Fruit fly (Drosophila melanogaster) whole organism, embryonic: ENCODE results near the gene CG15930.
A peak's percentile ranks its signal among the peaks of the same experiment; 100 is the strongest.

Experiments used
- Ada2b ChIP-seq: fragments of 200-800 bp; sonication (Bioruptor generic); IDR thresholded peaks from 2 replicates; pipeline ENCODE4 v1.3.6; 2022; ENCODE audit warnings: missing biosample characterization, missing genetic modification characterization
- Atf-2 ChIP-seq: fragments of 200-800 bp; sonication (Bioruptor generic); optimal IDR thresholded peaks from 2 replicates; lab custom pipeline; 2016; ENCODE audit warnings: missing biosample characterization, missing genetic modification characterization
- BtbVII ChIP-seq: fragments of 200-800 bp; sonication (Bioruptor generic); optimal IDR thresholded peaks from 3 replicates; lab custom pipeline; 2017; ENCODE audit warnings: missing biosample characterization, mild to moderate bottlenecking, missing genetic modification characterization
- CG10366 ChIP-seq: fragments of 200-800 bp; sonication (Bioruptor generic); IDR thresholded peaks from 2 replicates; pipeline ENCODE4 v1.3.6; 2022; ENCODE audit warnings: missing biosample characterization, missing genetic modification characterization
- CG10959 ChIP-seq: fragments of 200-800 bp; sonication (Bioruptor generic); IDR thresholded peaks from 2 replicates; pipeline ENCODE4 v1.3.6; 2022; ENCODE audit warnings: missing biosample characterization, missing genetic modification characterization
- CG11398 ChIP-seq: fragments of 200-800 bp; sonication (Bioruptor generic); optimal IDR thresholded peaks from 2 replicates; lab custom pipeline; 2016; ENCODE audit warnings: missing biosample characterization, missing genetic modification characterization
- CG11456 ChIP-seq: fragments of 200-800 bp; sonication (Bioruptor generic); IDR thresholded peaks from 3 replicates; pipeline ENCODE4 v1.3.6; 2022; ENCODE audit warnings: missing biosample characterization, missing genetic modification characterization
- CG13296 ChIP-seq: fragments of 200-800 bp; sonication (Bioruptor generic); optimal IDR thresholded peaks from 3 replicates; lab custom pipeline; 2018; ENCODE audit warnings: missing biosample characterization, mild to moderate bottlenecking, missing genetic modification characterization
- CG13624 ChIP-seq: fragments of 200-800 bp; sonication (Bioruptor generic); optimal IDR thresholded peaks from 2 replicates; lab custom pipeline; 2016; ENCODE audit warnings: missing biosample characterization, missing genetic modification characterization
- CG15269 ChIP-seq: fragments of 200-800 bp; sonication (Bioruptor generic); optimal IDR thresholded peaks from 2 replicates; lab custom pipeline; 2018; ENCODE audit warnings: missing biosample characterization, mild to moderate bottlenecking, missing genetic modification characterization, moderate library complexity
- CG15514 ChIP-seq: fragments of 200-800 bp; sonication (Bioruptor generic); optimal IDR thresholded peaks from 3 replicates; lab custom pipeline; 2017; ENCODE audit warnings: missing biosample characterization, missing genetic modification characterization, mild to moderate bottlenecking, moderate library complexity, missing genetic modification reagents
- CG17385 ChIP-seq: fragments of 200-800 bp; sonication (Bioruptor generic); optimal IDR thresholded peaks from 3 replicates; lab custom pipeline; 2018; ENCODE audit warnings: missing biosample characterization, mild to moderate bottlenecking, missing genetic modification characterization
- CG31365 ChIP-seq: fragments of 200-800 bp; sonication (Bioruptor generic); optimal IDR thresholded peaks from 2 replicates; lab custom pipeline; 2018; ENCODE audit warnings: missing biosample characterization, mild to moderate bottlenecking, missing genetic modification characterization
- CG3163 ChIP-seq: fragments of 200-800 bp; sonication (Bioruptor generic); optimal IDR thresholded peaks from 3 replicates; lab custom pipeline; 2016; ENCODE audit warnings: missing biosample characterization, missing genetic modification characterization
- CG33213 ChIP-seq: fragments of 200-800 bp; sonication (Bioruptor generic); optimal IDR thresholded peaks from 3 replicates; lab custom pipeline; 2016; ENCODE audit warnings: missing biosample characterization, missing genetic modification characterization
- CG4424 ChIP-seq: fragments of 200-800 bp; sonication (Bioruptor generic); optimal IDR thresholded peaks from 3 replicates; lab custom pipeline; 2016; ENCODE audit warnings: missing biosample characterization, missing genetic modification characterization
- CG4730 ChIP-seq: fragments of 200-800 bp; sonication (Bioruptor generic); IDR thresholded peaks from 2 replicates; pipeline ENCODE4 v1.3.6; 2022; ENCODE audit warnings: missing biosample characterization, missing genetic modification characterization
- CG5245 ChIP-seq: fragments of 200-800 bp; sonication (Bioruptor generic); optimal IDR thresholded peaks from 3 replicates; lab custom pipeline; 2016; ENCODE audit warnings: missing biosample characterization, missing genetic modification characterization
- CG6654 ChIP-seq: fragments of 200-800 bp; sonication (Bioruptor generic); optimal IDR thresholded peaks from 2 replicates; lab custom pipeline; 2017; ENCODE audit warnings: missing biosample characterization, mild to moderate bottlenecking, missing genetic modification characterization
- CG7372 ChIP-seq: fragments of 200-800 bp; sonication (Bioruptor generic); IDR thresholded peaks from 2 replicates; pipeline ENCODE4 v1.3.6; 2022; ENCODE audit warnings: missing biosample characterization, missing genetic modification characterization
- CG8281 ChIP-seq: fragments of 200-800 bp; sonication (Bioruptor generic); optimal IDR thresholded peaks from 2 replicates; lab custom pipeline; 2018; ENCODE audit warnings: missing biosample characterization, mild to moderate bottlenecking, missing genetic modification characterization, moderate library complexity
- CG9215 ChIP-seq: fragments of 200-800 bp; sonication (Bioruptor generic); IDR thresholded peaks from 2 replicates; pipeline ENCODE4 v1.3.6; 2022; ENCODE audit warnings: missing biosample characterization, missing genetic modification characterization
- CG9609 ChIP-seq: fragments of 200-800 bp; sonication (Bioruptor generic); optimal IDR thresholded peaks from 3 replicates; lab custom pipeline; 2016; ENCODE audit warnings: missing biosample characterization, missing genetic modification characterization
- CG9727 ChIP-seq: fragments of 200-800 bp; sonication (Bioruptor generic); optimal IDR thresholded peaks from 3 replicates; lab custom pipeline; 2017; ENCODE audit warnings: missing biosample characterization, mild to moderate bottlenecking, missing genetic modification characterization
- CoRest ChIP-seq: fragments of 200-800 bp; sonication (Bioruptor generic); optimal IDR thresholded peaks from 3 replicates; lab custom pipeline; 2018; ENCODE audit warnings: missing biosample characterization, mild to moderate bottlenecking, missing genetic modification characterization, moderate library complexity
- Dbx ChIP-seq: fragments of 200-800 bp; sonication (Bioruptor generic); IDR thresholded peaks from 3 replicates; pipeline ENCODE4 v1.3.6; 2022; ENCODE audit warnings: missing biosample characterization, missing genetic modification characterization
- Deaf1 ChIP-seq: fragments of 200-800 bp; optimal IDR thresholded peaks from 3 replicates; lab custom pipeline; 2019; ENCODE audit warnings: missing biosample characterization, mild to moderate bottlenecking, missing genetic modification characterization, moderate library complexity
- Ets65A ChIP-seq: fragments of 200-800 bp; sonication (Bioruptor generic); peaks from one replicate; lab custom pipeline; 2016; ENCODE audit warnings: missing biosample characterization, missing genetic modification characterization
- Hr51 ChIP-seq, 2 experiments: fragments of 200-800 bp; sonication (Bioruptor generic); optimal IDR thresholded peaks; 2 replicates in 1 of 2; 3 replicates in 1 of 2; lab custom pipeline; 2016 to 2018; ENCODE audit warnings: missing biosample characterization in 2 of 2, missing genetic modification characterization in 2 of 2, mild to moderate bottlenecking in 1 of 2, moderate library complexity in 1 of 2
- Optix ChIP-seq: fragments of 200-800 bp; sonication (Bioruptor generic); IDR thresholded peaks from 3 replicates; pipeline ENCODE4 v1.3.6; 2022; ENCODE audit warnings: missing biosample characterization, missing genetic modification characterization
- Sox102F ChIP-seq: fragments of 200-800 bp; sonication (Bioruptor generic); optimal IDR thresholded peaks from 2 replicates; lab custom pipeline; 2018; ENCODE audit warnings: missing biosample characterization, mild to moderate bottlenecking, missing genetic modification characterization, moderate library complexity
- Sry-δ ChIP-seq: fragments of 200-800 bp; sonication (Bioruptor generic); optimal IDR thresholded peaks from 2 replicates; lab custom pipeline; 2016; ENCODE audit warnings: missing biosample characterization, missing genetic modification characterization
- TFAM ChIP-seq: fragments of 200-800 bp; sonication (Bioruptor generic); optimal IDR thresholded peaks from 2 replicates; lab custom pipeline; 2017; ENCODE audit warnings: missing biosample characterization, missing genetic modification characterization, inconsistent platforms
- cato ChIP-seq: fragments of 200-800 bp; sonication (Bioruptor generic); optimal IDR thresholded peaks from 2 replicates; lab custom pipeline; 2016; ENCODE audit warnings: missing biosample characterization, missing genetic modification characterization, borderline replicate concordance
- dpn ChIP-seq, 2 experiments: fragments of 200-800 bp; sonication (Bioruptor generic); optimal IDR thresholded peaks; 3 replicates each; lab custom pipeline; 2016; ENCODE audit warnings: missing biosample characterization in 2 of 2, missing genetic modification characterization in 2 of 2
- gce ChIP-seq: fragments of 200-800 bp; sonication (Bioruptor generic); IDR thresholded peaks from 3 replicates; pipeline ENCODE4 v1.3.6; 2022; ENCODE audit warnings: missing biosample characterization, missing genetic modification characterization
- h ChIP-seq: fragments of >200 bp; optimal IDR thresholded peaks from 2 replicates; lab custom pipeline; 2017
- jigr1 ChIP-seq: fragments of 200-800 bp; sonication (Bioruptor generic); IDR thresholded peaks from 3 replicates; pipeline ENCODE4 v1.3.6; 2022; ENCODE audit warnings: missing biosample characterization, missing genetic modification characterization
- jumu ChIP-seq: fragments of 200-800 bp; sonication (Bioruptor generic); optimal IDR thresholded peaks from 3 replicates; lab custom pipeline; 2016; ENCODE audit warnings: missing biosample characterization, missing genetic modification characterization
- lbe ChIP-seq: fragments of 200-800 bp; sonication (Bioruptor generic); optimal IDR thresholded peaks from 2 replicates; lab custom pipeline; 2016; ENCODE audit warnings: missing biosample characterization, mild to moderate bottlenecking, missing genetic modification characterization
- lilli ChIP-seq: fragments of 200-800 bp; sonication (Bioruptor generic); optimal IDR thresholded peaks from 3 replicates; lab custom pipeline; 2016; ENCODE audit warnings: missing biosample characterization, missing genetic modification characterization
- mirr ChIP-seq: fragments of 200-800 bp; sonication (Bioruptor generic); optimal IDR thresholded peaks from 3 replicates; lab custom pipeline; 2018; ENCODE audit warnings: missing biosample characterization, mild to moderate bottlenecking, missing genetic modification characterization
- pho ChIP-seq: fragments of 200-800 bp; sonication (Bioruptor generic); optimal IDR thresholded peaks from 2 replicates; lab custom pipeline; 2016; ENCODE audit warnings: missing biosample characterization, missing genetic modification characterization
- pnt ChIP-seq: fragments of 200-800 bp; sonication (Bioruptor generic); optimal IDR thresholded peaks from 3 replicates; lab custom pipeline; 2016; ENCODE audit warnings: missing biosample characterization, missing genetic modification characterization
- pzg ChIP-seq: fragments of 200-800 bp; sonication (Bioruptor generic); optimal IDR thresholded peaks from 3 replicates; lab custom pipeline; 2018; ENCODE audit warnings: missing biosample characterization, mild to moderate bottlenecking, missing genetic modification characterization, moderate library complexity
- ranshi ChIP-seq: fragments of 200-800 bp; sonication (Bioruptor generic); IDR thresholded peaks from 2 replicates; pipeline ENCODE4 v1.3.6; 2022; ENCODE audit warnings: missing biosample characterization, missing genetic modification characterization
- repo ChIP-seq: fragments of 200-800 bp; sonication (Bioruptor generic); optimal IDR thresholded peaks from 2 replicates; lab custom pipeline; 2016; ENCODE audit warnings: missing biosample characterization, missing genetic modification characterization
- rib ChIP-seq: fragments of 200-800 bp; sonication (Bioruptor generic); IDR thresholded peaks from 2 replicates; pipeline ENCODE4 v1.3.6; 2022; ENCODE audit warnings: missing biosample characterization, missing genetic modification characterization
- sisA ChIP-seq: fragments of 200-800 bp; sonication (Bioruptor generic); IDR thresholded peaks from 2 replicates; pipeline ENCODE4 v1.3.6; 2022; ENCODE audit warnings: missing biosample characterization, missing genetic modification characterization
- sr ChIP-seq: fragments of 200-800 bp; sonication (Bioruptor generic); IDR thresholded peaks from 3 replicates; pipeline ENCODE4 v1.3.6; 2022; ENCODE audit warnings: missing biosample characterization, missing genetic modification characterization
- sug ChIP-seq: fragments of 200-800 bp; optimal IDR thresholded peaks from 2 replicates; lab custom pipeline; 2019; ENCODE audit warnings: missing biosample characterization, mild to moderate bottlenecking, missing genetic modification characterization, moderate library complexity
- tap ChIP-seq: fragments of 200-800 bp; optimal IDR thresholded peaks from 3 replicates; lab custom pipeline; 2019; ENCODE audit warnings: missing biosample characterization, mild to moderate bottlenecking, missing genetic modification characterization, moderate library complexity
- zfh2 ChIP-seq: fragments of 200-800 bp; sonication (Bioruptor generic); optimal IDR thresholded peaks from 2 replicates; lab custom pipeline; 2016; ENCODE audit warnings: missing biosample characterization, missing genetic modification characterization

The CG15930 gene

dm6 chrX:5285835-5286234, 31.3 kb downstream of the CG15930 start (continued):
- TF ChIP-seq CG17385 (peak; percentile 57), sisA (GFP tag; lab: Robert Waterston, UW) (peak; percentile 54), repo (GFP tag; lab: Kevin White, UChicago) (no peak), CG15269 (tag; lab: Kevin White, UChicago) (peak; percentile 51), CG11456 (no peak), CG10959 (GFP tag; lab: Robert Waterston, UW) (peak; percentile 71), lilli (GFP tag; lab: Kevin White, UChicago) (peak; percentile 62), pho (peak; percentile 55), CG9609 (GFP tag; lab: Kevin White, UChicago) (peak; percentile 24), CG3163 (GFP tag; lab: Kevin White, UChicago) (peak; percentile 20), jigr1 (no peak), pzg (GFP tag; lab: Kevin White, UChicago) (no peak), Atf-2 (no peak), Ada2b (GFP tag; lab: Robert Waterston, UW) (peak; percentile 70), mirr (GFP tag; lab: Kevin White, UChicago) (no peak), CG11398 (GFP tag; lab: Kevin White, UChicago) (peak; percentile 43), cato (GFP tag; lab: Kevin White, UChicago) (no peak), Hr51 (GFP tag; optimal IDR thresholded peaks at IDR 0.05; lab: Kevin White, UChicago) (peak in 1 of 2 experiments; percentile 49), CG10366 (GFP tag; lab: Robert Waterston, UW) (peak; percentile 17; the same call in 1 of the 2 replicates), CG9215 (GFP tag; lab: Robert Waterston, UW) (0 out of 2 replicates have a peak, but pooled peaks have one; percentile 7), zfh2 (GFP tag; lab: Kevin White, UChicago) (peak; percentile 13), CG9727 (GFP tag; lab: Kevin White, UChicago) (peak; percentile 74), ranshi (peak; percentile 30; the same call in 1 of the 2 replicates), CG13296 (GFP tag; lab: Kevin White, UChicago) (peak; percentile 45), Sox102F (GFP tag; lab: Kevin White, UChicago) (peak; percentile 49), tap (tag; lab: Kevin White, UChicago) (peak; percentile 55), Optix (GFP tag; lab: Robert Waterston, UW) (no peak), Deaf1 (tag; lab: Kevin White, UChicago) (peak; percentile 38), CG8281 (tag; lab: Kevin White, UChicago) (no peak), lbe (GFP tag; lab: Kevin White, UChicago) (no peak), CG7372 (no peak), Dbx (GFP tag; lab: Robert Waterston, UW) (peak; percentile 57; the same call in 1 of the 3 replicates), CG15514 (peak; percentile 47), jumu (peak; percentile 26), CG13624 (peak; percentile 32), TFAM (no peak), sug (tag; lab: Kevin White, UChicago) (peak; percentile 29), CG33213 (GFP tag; lab: Kevin White, UChicago) (peak; percentile 45), CoRest (tag; lab: Kevin White, UChicago) (peak; percentile 40), CG4424 (GFP tag; lab: Kevin White, UChicago) (peak; percentile 48), BtbVII (peak; percentile 17), CG6654 (GFP tag; lab: Kevin White, UChicago) (no peak), pnt (peak; percentile 13), dpn (GFP tag; optimal IDR thresholded peaks at IDR 0.05; lab: Kevin White, UChicago) (peak; percentile 18 to 34), Sry-δ (GFP tag; lab: Kevin White, UChicago) (peak; percentile 18), CG31365 (tag; lab: Kevin White, UChicago) (no peak), CG5245 (GFP tag; lab: Kevin White, UChicago) (peak; percentile 22), h (lab: Kevin White, UChicago) (no peak), rib (GFP tag; lab: Robert Waterston, UW) (no peak), gce (GFP tag; lab: Robert Waterston, UW) (no peak), CG4730 (no peak), Ets65A (GFP tag; lab: Kevin White, UChicago) (no peak), sr (GFP tag; lab: Robert Waterston, UW) (no peak)
